Worm (Caenorhabditis elegans): Measurements from ENCODE around the gene K02D3.2.

K02D3.2 gene

ce11 chrX:13746661-13747365, 35.0 kb upstream of the K02D3.2 start, which contains the start of gene nhr-71:
Gene nhr-71 (plus strand): TSS chrX:13747315.
- TF ChIP-seq B0310.2 (tag; optimal IDR thresholded peaks at IDR 0.05): no peak
- TF ChIP-seq hnd-1 (tag; optimal IDR thresholded peaks at IDR 0.05): no peak
- no peak for TF ChIP-seq tbx-37 (GFP tag; conservative IDR thresholded peaks at IDR 0.05)
- no peak for TF ChIP-seq ceh-36 (tag; optimal IDR thresholded peaks at IDR 0.05)
- TF ChIP-seq ets-7 (tag; optimal IDR thresholded peaks at IDR 0.05): no peak

ce11 chrX:13746231-13746630, 34.4 kb upstream of the K02D3.2 start:
- no peak for TF ChIP-seq sea-1 (GFP tag; conservative IDR thresholded peaks at IDR 0.05)
- no peak for TF ChIP-seq scrt-1 (GFP tag; IDR thresholded peaks at IDR 0.05)
- TF ChIP-seq hnd-1 (tag; optimal IDR thresholded peaks at IDR 0.05): no peak
- TF ChIP-seq F13C5.2 (tag; optimal IDR thresholded peaks at IDR 0.05): no peak
- TF ChIP-seq ceh-13 (GFP tag; optimal IDR thresholded peaks at IDR 0.05): no peak
- TF ChIP-seq B0310.2 (tag; optimal IDR thresholded peaks at IDR 0.05): no peak
- no peak for TF ChIP-seq ceh-36 (tag; optimal IDR thresholded peaks at IDR 0.05)
- TF ChIP-seq hmg-4 (GFP tag; optimal IDR thresholded peaks at IDR 0.05): no peak

- no peak for TF ChIP-seq tra-4 (tag; optimal IDR thresholded peaks at IDR 0.05)
- TF ChIP-seq tbx-37 (GFP tag; conservative IDR thresholded peaks at IDR 0.05): no peak
- no peak for TF ChIP-seq flt-1 (GFP tag; IDR thresholded peaks at IDR 0.05)
- TF ChIP-seq ets-7 (tag; optimal IDR thresholded peaks at IDR 0.05): no peak
- no peak for TF ChIP-seq hmg-4 (GFP tag; optimal IDR thresholded peaks at IDR 0.05)
- TF ChIP-seq ama-1 (optimal IDR thresholded peaks at IDR 0.05): no peak
- no peak for TF ChIP-seq scrt-1 (GFP tag; IDR thresholded peaks at IDR 0.05)
- TF ChIP-seq F13C5.2 (tag; optimal IDR thresholded peaks at IDR 0.05): no peak
- TF ChIP-seq B0310.2 (tag; optimal IDR thresholded peaks at IDR 0.05): no peak
- no peak for TF ChIP-seq ceh-36 (tag; optimal IDR thresholded peaks at IDR 0.05)
- no peak for TF ChIP-seq sea-1 (GFP tag; conservative IDR thresholded peaks at IDR 0.05)
Measured at ce11 chrX:13745558-13745957, 33.7 kb upstream of the K02D3.2 start.

ce11 chrX:13744543-13745113, 32.8 kb upstream of the K02D3.2 start:
- TF ChIP-seq tra-4 (tag; optimal IDR thresholded peaks at IDR 0.05): no peak
- TF ChIP-seq tbx-37 (GFP tag; conservative IDR thresholded peaks at IDR 0.05): no peak
- TF ChIP-seq sea-1 (GFP tag; conservative IDR thresholded peaks at IDR 0.05): no peak
- no peak for TF ChIP-seq hmbx-1 (tag; optimal IDR thresholded peaks at IDR 0.05)
- TF ChIP-seq aly-1 (tag; optimal IDR thresholded peaks at IDR 0.05): no peak
- no peak for TF ChIP-seq flt-1 (GFP tag; IDR thresholded peaks at IDR 0.05)

- TF ChIP-seq flt-1 (GFP tag; IDR thresholded peaks at IDR 0.05) (no peak), ama-1 (optimal IDR thresholded peaks at IDR 0.05) (no peak), ceh-13 (GFP tag; optimal IDR thresholded peaks at IDR 0.05) (no peak), hnd-1 (tag; optimal IDR thresholded peaks at IDR 0.05) (no peak), tra-4 (tag; optimal IDR thresholded peaks at IDR 0.05) (no peak), F13C5.2 (tag; optimal IDR thresholded peaks at IDR 0.05) (no peak), scrt-1 (GFP tag; IDR thresholded peaks at IDR 0.05) (no peak), tbx-11 (GFP tag; IDR thresholded peaks at IDR 0.05) (no peak), tbx-37 (GFP tag; conservative IDR thresholded peaks at IDR 0.05) (no peak), hmbx-1 (tag; optimal IDR thresholded peaks at IDR 0.05) (no peak), pes-1 (GFP tag; IDR thresholded peaks at IDR 0.05) (no peak), ets-7 (tag; optimal IDR thresholded peaks at IDR 0.05) (no peak), hmg-4 (GFP tag; optimal IDR thresholded peaks at IDR 0.05) (no peak), ceh-36 (tag; optimal IDR thresholded peaks at IDR 0.05) (no peak), B0310.2 (tag; optimal IDR thresholded peaks at IDR 0.05) (no peak), sea-1 (GFP tag; conservative IDR thresholded peaks at IDR 0.05) (no peak), aly-1 (tag; optimal IDR thresholded peaks at IDR 0.05) (no peak)
Measured at ce11 chrX:13743371-13743770, 31.6 kb upstream of the K02D3.2 start.

ce11 chrX:13739125-13739820, 27.5 kb upstream of the K02D3.2 start:
- TF ChIP-seq flt-1 (GFP tag; IDR thresholded peaks at IDR 0.05) (no peak), ama-1 (optimal IDR thresholded peaks at IDR 0.05) (no peak), ceh-13 (GFP tag; optimal IDR thresholded peaks at IDR 0.05) (no peak), tbx-37 (GFP tag; conservative IDR thresholded peaks at IDR 0.05) (no peak), hmbx-1 (tag; optimal IDR thresholded peaks at IDR 0.05) (no peak), aly-1 (tag; optimal IDR thresholded peaks at IDR 0.05) (no peak), B0310.2 (tag; optimal IDR thresholded peaks at IDR 0.05) (no peak), pes-1 (GFP tag; IDR thresholded peaks at IDR 0.05) (no peak), ets-7 (tag; optimal IDR thresholded peaks at IDR 0.05) (no peak), sea-1 (GFP tag; conservative IDR thresholded peaks at IDR 0.05) (no peak), hnd-1 (tag; optimal IDR thresholded peaks at IDR 0.05) (no peak), hmg-4 (GFP tag; optimal IDR thresholded peaks at IDR 0.05) (no peak), F13C5.2 (tag; optimal IDR thresholded peaks at IDR 0.05) (no peak), tra-4 (tag; optimal IDR thresholded peaks at IDR 0.05) (no peak), scrt-1 (GFP tag; IDR thresholded peaks at IDR 0.05) (no peak), tbx-11 (GFP tag; IDR thresholded peaks at IDR 0.05) (no peak), ceh-36 (tag; optimal IDR thresholded peaks at IDR 0.05) (no peak)

ce11 chrX:13736679-13737078, 24.9 kb upstream of the K02D3.2 start:
- TF ChIP-seq sea-1 (GFP tag; conservative IDR thresholded peaks at IDR 0.05): no peak
- TF ChIP-seq aly-1 (tag; optimal IDR thresholded peaks at IDR 0.05): no peak
- TF ChIP-seq ceh-13 (GFP tag; optimal IDR thresholded peaks at IDR 0.05): no peak
- TF ChIP-seq hmg-4 (GFP tag; optimal IDR thresholded peaks at IDR 0.05): no peak
- no peak for TF ChIP-seq hmbx-1 (tag; optimal IDR thresholded peaks at IDR 0.05)

Measured in whole organism, early embryonic.